Fruit fly (Drosophila melanogaster) whole organism, embryonic: Measurements from ENCODE around the gene CG15343.

Experiments used
- Abd-B ChIP-seq: fragments of 200-800 bp; sonication (Bioruptor generic); optimal IDR thresholded peaks from 2 replicates; lab custom pipeline; 2018; ENCODE audit warnings: missing biosample characterization, mild to moderate bottlenecking, missing genetic modification characterization, moderate library complexity
- Asciz ChIP-seq: fragments of 200-800 bp; sonication (Bioruptor generic); optimal IDR thresholded peaks from 2 replicates; lab custom pipeline; 2017; ENCODE audit warnings: missing biosample characterization, mild to moderate bottlenecking, missing genetic modification characterization, missing genetic modification reagents
- Bteb2 ChIP-seq: fragments of 200-800 bp; sonication (Bioruptor generic); optimal IDR thresholded peaks from 2 replicates; lab custom pipeline; 2016; ENCODE audit warnings: missing biosample characterization, missing genetic modification characterization
- CG12769 ChIP-seq: fragments of 200-800 bp; sonication (Bioruptor generic); optimal IDR thresholded peaks from 2 replicates; lab custom pipeline; 2019; ENCODE audit warnings: missing biosample characterization, mild to moderate bottlenecking, missing genetic modification characterization, moderate library complexity
- CG12942 ChIP-seq: fragments of 200-800 bp; sonication (Bioruptor generic); optimal IDR thresholded peaks from 3 replicates; lab custom pipeline; 2016; ENCODE audit warnings: missing biosample characterization, missing genetic modification characterization
- CG13296 ChIP-seq: fragments of 200-800 bp; sonication (Bioruptor generic); optimal IDR thresholded peaks from 3 replicates; lab custom pipeline; 2018; ENCODE audit warnings: missing biosample characterization, mild to moderate bottlenecking, missing genetic modification characterization
- CG13775 ChIP-seq: fragments of 200-800 bp; sonication (Bioruptor generic); optimal IDR thresholded peaks from 3 replicates; lab custom pipeline; 2017; ENCODE audit warnings: missing biosample characterization, mild to moderate bottlenecking, missing genetic modification characterization
- CG3065 ChIP-seq: fragments of 200-800 bp; sonication (Bioruptor generic); optimal IDR thresholded peaks from 2 replicates; lab custom pipeline; 2016; ENCODE audit warnings: missing biosample characterization, missing genetic modification characterization
- CG3281 ChIP-seq: fragments of 200-800 bp; sonication (Bioruptor generic); optimal IDR thresholded peaks from 3 replicates; lab custom pipeline; 2017; ENCODE audit warnings: missing biosample characterization, mild to moderate bottlenecking, missing genetic modification characterization
- CG34376 ChIP-seq: fragments of 200-800 bp; sonication (Bioruptor generic); optimal IDR thresholded peaks from 2 replicates; lab custom pipeline; 2018; ENCODE audit warnings: missing biosample characterization, mild to moderate bottlenecking, missing genetic modification characterization
- CG34422 ChIP-seq: fragments of 200-800 bp; sonication (Bioruptor generic); IDR thresholded peaks from 3 replicates; pipeline ENCODE4 v1.3.6; 2022; ENCODE audit warnings: missing biosample characterization, missing genetic modification characterization
- CG4328 ChIP-seq: fragments of 200-800 bp; sonication (Bioruptor generic); optimal IDR thresholded peaks from 3 replicates; lab custom pipeline; 2017; ENCODE audit warnings: missing biosample characterization, missing genetic modification reagents, missing genetic modification characterization
- CG5245 ChIP-seq: fragments of 200-800 bp; sonication (Bioruptor generic); optimal IDR thresholded peaks from 3 replicates; lab custom pipeline; 2016; ENCODE audit warnings: missing biosample characterization, missing genetic modification characterization
- CG6854 ChIP-seq: fragments of 200-800 bp; sonication (Bioruptor generic); optimal IDR thresholded peaks from 3 replicates; lab custom pipeline; 2017; ENCODE audit warnings: missing biosample characterization, mild to moderate bottlenecking, missing genetic modification characterization
- CG8089 ChIP-seq: fragments of 200-800 bp; sonication (Bioruptor generic); optimal IDR thresholded peaks from 3 replicates; lab custom pipeline; 2016; ENCODE audit warnings: missing biosample characterization, missing genetic modification characterization
- CG8478 ChIP-seq: fragments of >200 bp; optimal IDR thresholded peaks from 2 replicates; lab custom pipeline; 2018
- Deaf1 ChIP-seq: fragments of 200-800 bp; optimal IDR thresholded peaks from 3 replicates; lab custom pipeline; 2019; ENCODE audit warnings: missing biosample characterization, mild to moderate bottlenecking, missing genetic modification characterization, moderate library complexity
- Dfd ChIP-seq, 2 experiments: fragments of >200 bp; optimal IDR thresholded peaks; 2 replicates each; lab custom pipeline; 2017; ENCODE audit warnings: missing biosample characterization in 2 of 2, missing genetic modification characterization in 2 of 2
- Dll ChIP-seq: fragments of 200-800 bp; sonication (Bioruptor generic); IDR thresholded peaks from 4 replicates; pipeline ENCODE4 v1.3.6; 2022; ENCODE audit warnings: missing biosample characterization, missing genetic modification characterization; ENCODE audit not compliant: partially characterized antibody
- Fer3 ChIP-seq: fragments of 200-800 bp; sonication (Bioruptor generic); optimal IDR thresholded peaks from 2 replicates; lab custom pipeline; 2018; ENCODE audit warnings: missing biosample characterization, mild to moderate bottlenecking, missing genetic modification characterization, moderate library complexity
- HLH54F ChIP-seq: fragments of 200-800 bp; sonication (Bioruptor generic); optimal IDR thresholded peaks from 3 replicates; lab custom pipeline; 2016; ENCODE audit warnings: missing biosample characterization, missing genetic modification characterization
- Hr51 ChIP-seq, 2 experiments: fragments of 200-800 bp; sonication (Bioruptor generic); optimal IDR thresholded peaks; 2 replicates in 1 of 2; 3 replicates in 1 of 2; lab custom pipeline; 2016 to 2018; ENCODE audit warnings: missing biosample characterization in 2 of 2, missing genetic modification characterization in 2 of 2, mild to moderate bottlenecking in 1 of 2, moderate library complexity in 1 of 2
- Lpt ChIP-seq: fragments of >200 bp; optimal IDR thresholded peaks from 2 replicates; lab custom pipeline; 2018; ENCODE audit warnings: missing biosample characterization, missing genetic modification characterization
- Oli ChIP-seq: fragments of 200-800 bp; sonication (Bioruptor generic); optimal IDR thresholded peaks from 2 replicates; lab custom pipeline; 2018; ENCODE audit warnings: missing biosample characterization, mild to moderate bottlenecking, missing genetic modification characterization, moderate library complexity
- Poxn ChIP-seq: fragments of 200-800 bp; sonication (Bioruptor generic); IDR thresholded peaks from 2 replicates; pipeline ENCODE4 v1.3.6; 2022; ENCODE audit warnings: missing biosample characterization, missing genetic modification characterization
- Six4 ChIP-seq: fragments of 200-800 bp; sonication (Bioruptor generic); optimal IDR thresholded peaks from 2 replicates; lab custom pipeline; 2016; ENCODE audit warnings: missing biosample characterization, missing genetic modification characterization
- Ssrp ChIP-seq: fragments of 200-800 bp; sonication (Bioruptor generic); optimal IDR thresholded peaks from 2 replicates; lab custom pipeline; 2018; ENCODE audit warnings: missing biosample characterization, mild to moderate bottlenecking, missing genetic modification characterization, moderate library complexity
- Tbp ChIP-seq: fragments of >200 bp; optimal IDR thresholded peaks from 2 replicates; lab custom pipeline; 2018; ENCODE audit warnings: missing biosample characterization, missing genetic modification characterization
- Usf ChIP-seq: fragments of 200-800 bp; sonication (Bioruptor generic); optimal IDR thresholded peaks from 2 replicates; lab custom pipeline; 2017; ENCODE audit warnings: missing genotype, missing biosample characterization, missing genetic modification characterization
- abd-A ChIP-seq: fragments of 200-800 bp; sonication (Bioruptor generic); optimal IDR thresholded peaks from 3 replicates; lab custom pipeline; 2019; ENCODE audit warnings: missing biosample characterization, mild to moderate bottlenecking, missing genetic modification characterization, moderate library complexity
- ac ChIP-seq: fragments of 200-800 bp; sonication (Bioruptor generic); optimal IDR thresholded peaks from 3 replicates; lab custom pipeline; 2017; ENCODE audit warnings: missing biosample characterization, mild to moderate bottlenecking, missing genetic modification characterization
- cg ChIP-seq: fragments of 200-800 bp; sonication (Bioruptor generic); optimal IDR thresholded peaks from 3 replicates; lab custom pipeline; 2019; ENCODE audit warnings: missing biosample characterization, mild to moderate bottlenecking, missing genetic modification characterization, moderate library complexity
- en ChIP-seq: fragments of 200-800 bp; sonication (Bioruptor generic); optimal IDR thresholded peaks from 2 replicates; lab custom pipeline; 2016; ENCODE audit warnings: missing biosample characterization, missing genetic modification characterization
- eyg ChIP-seq: fragments of 200-800 bp; sonication (Bioruptor generic); optimal IDR thresholded peaks from 3 replicates; lab custom pipeline; 2016; ENCODE audit warnings: missing biosample characterization, missing genetic modification characterization
- fd102C ChIP-seq: fragments of 200-800 bp; sonication (Bioruptor generic); optimal IDR thresholded peaks from 2 replicates; lab custom pipeline; 2018; ENCODE audit warnings: missing biosample characterization, mild to moderate bottlenecking, missing genetic modification characterization, moderate library complexity
- fu2 ChIP-seq: fragments of 200-800 bp; sonication (Bioruptor generic); optimal IDR thresholded peaks from 2 replicates; lab custom pipeline; 2016; ENCODE audit warnings: missing biosample characterization, missing genetic modification characterization
- gcm2 ChIP-seq: fragments of 200-800 bp; sonication (Bioruptor generic); optimal IDR thresholded peaks from 2 replicates; lab custom pipeline; 2016; ENCODE audit warnings: missing biosample characterization, missing genetic modification characterization
- jigr1 ChIP-seq: fragments of 200-800 bp; sonication (Bioruptor generic); IDR thresholded peaks from 3 replicates; pipeline ENCODE4 v1.3.6; 2022; ENCODE audit warnings: missing biosample characterization, missing genetic modification characterization
- jumu ChIP-seq: fragments of 200-800 bp; sonication (Bioruptor generic); optimal IDR thresholded peaks from 3 replicates; lab custom pipeline; 2016; ENCODE audit warnings: missing biosample characterization, missing genetic modification characterization
- nau ChIP-seq: fragments of 200-800 bp; sonication (Bioruptor generic); optimal IDR thresholded peaks from 3 replicates; lab custom pipeline; 2017; ENCODE audit warnings: missing biosample characterization, mild to moderate bottlenecking, missing genetic modification characterization, missing genetic modification reagents
- oc ChIP-seq: fragments of 200-800 bp; sonication (Bioruptor generic); optimal IDR thresholded peaks from 2 replicates; lab custom pipeline; 2018; ENCODE audit warnings: missing biosample characterization, mild to moderate bottlenecking, missing genetic modification characterization, moderate library complexity
- pros ChIP-seq: fragments of 200-800 bp; sonication (Bioruptor generic); optimal IDR thresholded peaks from 3 replicates; lab custom pipeline; 2019; ENCODE audit warnings: missing biosample characterization, mild to moderate bottlenecking, missing genetic modification characterization, moderate library complexity
- ranshi ChIP-seq: fragments of 200-800 bp; sonication (Bioruptor generic); IDR thresholded peaks from 2 replicates; pipeline ENCODE4 v1.3.6; 2022; ENCODE audit warnings: missing biosample characterization, missing genetic modification characterization
- shn ChIP-seq: fragments of 200-800 bp; sonication (Bioruptor generic); optimal IDR thresholded peaks from 3 replicates; lab custom pipeline; 2016; ENCODE audit warnings: missing biosample characterization, missing genetic modification characterization
- ssp ChIP-seq: fragments of 200-800 bp; sonication (Bioruptor generic); IDR thresholded peaks from 2 replicates; pipeline ENCODE4 v1.3.6; 2022; ENCODE audit warnings: missing biosample characterization, missing genetic modification characterization
- stwl ChIP-seq: fragments of 200-800 bp; sonication (Bioruptor generic); optimal IDR thresholded peaks from 3 replicates; lab custom pipeline; 2018; ENCODE audit warnings: missing biosample characterization, mild to moderate bottlenecking, missing genetic modification characterization, moderate library complexity
- tap ChIP-seq: fragments of 200-800 bp; optimal IDR thresholded peaks from 3 replicates; lab custom pipeline; 2019; ENCODE audit warnings: missing biosample characterization, mild to moderate bottlenecking, missing genetic modification characterization, moderate library complexity
- tin ChIP-seq: fragments of 200-800 bp; sonication (Bioruptor generic); optimal IDR thresholded peaks from 3 replicates; lab custom pipeline; 2016; ENCODE audit warnings: missing biosample characterization, missing genetic modification characterization
- unpg ChIP-seq: fragments of 200-800 bp; sonication (Bioruptor generic); optimal IDR thresholded peaks from 3 replicates; lab custom pipeline; 2018; ENCODE audit warnings: missing biosample characterization, mild to moderate bottlenecking, missing genetic modification characterization, moderate library complexity
- z ChIP-seq: fragments of 200-800 bp; sonication (Bioruptor generic); IDR thresholded peaks from 3 replicates; pipeline ENCODE4 v1.3.6; 2022; ENCODE audit warnings: missing biosample characterization, missing genetic modification characterization

CG15343 gene

dm6 chrX:8229918-8230699 lies 43.5 kb downstream of the CG15343 start (continued):
- TF ChIP-seq jumu (GFP tag; lab: Kevin White, UChicago), result peak; percentile 46
- TF ChIP-seq HLH54F (GFP tag; lab: Kevin White, UChicago), result no peak
- TF ChIP-seq CG34376, result peak; percentile 59
- peak; percentile 65 for TF ChIP-seq stwl (tag; lab: Kevin White, UChicago)
- TF ChIP-seq cg (GFP tag; lab: Kevin White, UChicago), result no peak
- no peak for TF ChIP-seq Dfd (GFP tag; optimal IDR thresholded peaks at IDR 0.05; lab: Kevin White, UChicago)
- peak; percentile 43; the same call in 1 of the 2 replicates for TF ChIP-seq ranshi (GFP tag; lab: Robert Waterston, UW)
- no peak for TF ChIP-seq fu2
- peak; percentile 68 for TF ChIP-seq CG6854 (GFP tag; lab: Kevin White, UChicago)
- TF ChIP-seq fd102C (GFP tag; lab: Kevin White, UChicago), result peak; percentile 58
- peak; percentile 85 for TF ChIP-seq Asciz (GFP tag; lab: Kevin White, UChicago)
- peak; percentile 29 for TF ChIP-seq en
- TF ChIP-seq unpg (GFP tag; lab: Kevin White, UChicago), result peak; percentile 55
- TF ChIP-seq tin (GFP tag; lab: Kevin White, UChicago), result no peak
- peak; percentile 50 for TF ChIP-seq Fer3 (tag; lab: Kevin White, UChicago)
- no peak for TF ChIP-seq pros (GFP tag; lab: Kevin White, UChicago)
- TF ChIP-seq nau (GFP tag; lab: Kevin White, UChicago), result peak; percentile 71
- TF ChIP-seq CG13775, result no peak
- TF ChIP-seq Lpt (GFP tag; lab: Kevin White, UChicago), result no peak
- no peak for TF ChIP-seq jigr1 (GFP tag; lab: Robert Waterston, UW)
- peak; percentile 50 for TF ChIP-seq Six4 (GFP tag; lab: Kevin White, UChicago)
- no peak for TF ChIP-seq CG5245 (GFP tag; lab: Kevin White, UChicago)
- TF ChIP-seq gcm2 (GFP tag; lab: Kevin White, UChicago), result no peak
- no peak for TF ChIP-seq Poxn (GFP tag; lab: Robert Waterston, UW)
- TF ChIP-seq CG3281 (GFP tag; lab: Kevin White, UChicago), result peak; percentile 46
- peak; percentile 44 for TF ChIP-seq tap
- TF ChIP-seq oc (tag; lab: Kevin White, UChicago), result peak; percentile 46
- peak; percentile 25 for TF ChIP-seq CG12769
- no peak for TF ChIP-seq Abd-B
- TF ChIP-seq ac, result peak; percentile 64
- TF ChIP-seq CG34422, result no peak
- TF ChIP-seq shn (GFP tag; lab: Kevin White, UChicago), result no peak
- TF ChIP-seq Bteb2, result no peak
- TF ChIP-seq CG4328 (GFP tag; lab: Kevin White, UChicago), result peak; percentile 55
- TF ChIP-seq Hr51 (GFP tag; optimal IDR thresholded peaks at IDR 0.05; lab: Kevin White, UChicago), result no peak
- TF ChIP-seq CG12942 (GFP tag; lab: Kevin White, UChicago), result peak; percentile 33
- TF ChIP-seq ssp, result no peak
- peak; percentile 41 for TF ChIP-seq CG8089 (GFP tag; lab: Kevin White, UChicago)
- TF ChIP-seq CG8478 (lab: Kevin White, UChicago), result no peak
- no peak for TF ChIP-seq Oli (tag; lab: Kevin White, UChicago)
- no peak for TF ChIP-seq eyg (GFP tag; lab: Kevin White, UChicago)
- TF ChIP-seq Ssrp (tag; lab: Kevin White, UChicago), result no peak
- no peak for TF ChIP-seq Tbp
- peak; percentile 8 for TF ChIP-seq Usf (GFP tag; lab: Kevin White, UChicago)
- TF ChIP-seq CG3065 (GFP tag; lab: Kevin White, UChicago), result peak; percentile 1
- TF ChIP-seq CG13296 (GFP tag; lab: Kevin White, UChicago), result peak; percentile 74
- no peak for TF ChIP-seq z (GFP tag; lab: Robert Waterston, UW)
- no peak for TF ChIP-seq abd-A (tag; lab: Kevin White, UChicago)
- TF ChIP-seq Dll, result no peak
- TF ChIP-seq Deaf1 (tag; lab: Kevin White, UChicago), result no peak
